Worm (Caenorhabditis elegans): ENCODE data around the gene T14F9.2.
A peak's percentile ranks its signal among the peaks of the same experiment; 100 is the strongest.

DNA sequence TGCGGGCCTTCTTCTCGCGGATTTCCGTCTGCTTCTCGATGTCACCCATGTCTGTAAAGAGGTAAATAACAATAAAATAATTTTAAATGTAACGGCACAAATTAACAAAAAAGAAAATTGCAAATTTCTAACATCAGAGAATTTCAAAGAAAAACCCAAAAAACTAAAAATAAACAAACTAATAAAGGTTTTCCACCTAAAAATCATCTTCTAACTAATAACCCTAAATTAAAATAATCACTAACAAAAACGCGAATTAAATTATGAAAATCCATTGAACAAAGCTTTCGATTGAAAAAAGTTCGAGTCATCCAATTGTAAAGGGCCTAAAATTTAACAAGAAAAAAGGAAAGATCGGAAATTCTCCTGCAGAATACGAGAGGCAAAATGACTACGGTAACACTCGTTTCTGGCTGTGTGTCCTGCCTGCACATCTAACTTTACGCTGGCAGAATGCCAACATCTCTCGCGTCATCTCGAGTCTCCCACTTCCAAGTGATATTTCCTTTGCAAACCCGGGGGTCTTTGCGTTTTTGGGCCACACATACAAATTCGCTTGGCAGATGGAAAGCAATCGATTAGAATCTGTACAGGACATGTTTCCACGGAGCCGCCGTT lies 8.6 kb downstream of the T14F9.2 start, which contains the start of gene rpl-11.2:
- TF ChIP-seq elt-1 (tag; optimal IDR thresholded peaks at IDR 0.05) (no peak), F13H6.1 (tag; optimal IDR thresholded peaks at IDR 0.05) (peak; percentile 97), nhr-77 (tag; optimal IDR thresholded peaks at IDR 0.05) (peak; percentile 88), ztf-11 (tag; optimal IDR thresholded peaks at IDR 0.05) (peak; percentile 47), nhr-25 (tag; optimal IDR thresholded peaks at IDR 0.05) (peak; percentile 98), ceh-16 (tag; optimal IDR thresholded peaks at IDR 0.05) (peak; percentile 96), R02D3.7 (tag; optimal IDR thresholded peaks at IDR 0.05) (peak; percentile 52), lsy-2 (tag; optimal IDR thresholded peaks at IDR 0.05) (peak; percentile 99 to 100), ama-1 (optimal IDR thresholded peaks at IDR 0.05) (peak; percentile 84), lin-13 (GFP tag; optimal IDR thresholded peaks at IDR 0.05) (peak; percentile 97), nhr-237 (tag; optimal IDR thresholded peaks at IDR 0.05) (peak; percentile 77), mab-5 (tag; optimal IDR thresholded peaks at IDR 0.05) (peak; percentile 94)

Data from whole organism, L2 larva.